Fruit fly (Drosophila melanogaster) whole organism, prepupa: ENCODE data around the gene CG33269.

Source experiments
- Blimp-1 ChIP-seq: fragments of 200-800 bp; sonication (Bioruptor generic); optimal IDR thresholded peaks from 3 replicates; lab custom pipeline; 2017; ENCODE audit warnings: missing biosample characterization, missing genetic modification characterization, mild to moderate bottlenecking, moderate library complexity, missing genetic modification reagents
- CG11294 ChIP-seq: fragments of 200-800 bp; sonication (Bioruptor generic); IDR thresholded peaks from 2 replicates; pipeline ENCODE4 v1.3.6; 2022; ENCODE audit warnings: missing biosample characterization, missing genetic modification characterization
- CG11762 ChIP-seq: fragments of 200-800 bp; sonication (Bioruptor generic); optimal IDR thresholded peaks from 3 replicates; lab custom pipeline; 2016; ENCODE audit warnings: missing biosample characterization, missing genetic modification characterization; ENCODE audit not compliant: insufficient read depth
- CG11902 ChIP-seq: fragments of 200-800 bp; sonication (Bioruptor generic); optimal IDR thresholded peaks from 3 replicates; lab custom pipeline; 2016; ENCODE audit warnings: missing biosample characterization, missing genetic modification characterization
- CG15336 ChIP-seq: fragments of 200-800 bp; sonication (Bioruptor generic); IDR thresholded peaks from 2 replicates; pipeline ENCODE4 v1.3.6; 2022; ENCODE audit warnings: missing biosample characterization, missing genetic modification characterization
- CG1621 ChIP-seq: fragments of 200-800 bp; sonication (Bioruptor generic); optimal IDR thresholded peaks from 3 replicates; lab custom pipeline; 2018; ENCODE audit warnings: missing biosample characterization, mild to moderate bottlenecking, missing genetic modification characterization
- CG31627 ChIP-seq: fragments of 200-800 bp; sonication (Bioruptor generic); optimal IDR thresholded peaks from 3 replicates; lab custom pipeline; 2016; ENCODE audit warnings: missing biosample characterization, missing genetic modification characterization
- CG32006 ChIP-seq: fragments of 200-800 bp; sonication (Bioruptor generic); optimal IDR thresholded peaks from 3 replicates; lab custom pipeline; 2017; ENCODE audit warnings: missing biosample characterization, mild to moderate bottlenecking, missing genetic modification characterization
- CG34406 ChIP-seq: fragments of 200-800 bp; sonication (Bioruptor generic); optimal IDR thresholded peaks from 3 replicates; lab custom pipeline; 2016; ENCODE audit warnings: missing biosample characterization, missing genetic modification characterization
- CG4318 ChIP-seq: fragments of 200-800 bp; sonication (Bioruptor generic); optimal IDR thresholded peaks from 3 replicates; lab custom pipeline; 2017; ENCODE audit warnings: missing biosample characterization, mild to moderate bottlenecking, missing genetic modification characterization
- CG6163 ChIP-seq: fragments of 200-800 bp; sonication (Bioruptor generic); IDR thresholded peaks from 3 replicates; pipeline ENCODE4 v1.3.6; 2022; ENCODE audit warnings: missing biosample characterization, missing genetic modification characterization
- CG6276 ChIP-seq: fragments of 200-800 bp; sonication (Bioruptor generic); optimal IDR thresholded peaks from 2 replicates; lab custom pipeline; 2017; ENCODE audit warnings: missing biosample characterization, mild to moderate bottlenecking, missing genetic modification characterization
- CG7368 ChIP-seq: fragments of 200-800 bp; sonication (Bioruptor generic); optimal IDR thresholded peaks from 3 replicates; lab custom pipeline; 2016; ENCODE audit warnings: missing biosample characterization, missing genetic modification characterization
- CG8632 ChIP-seq: fragments of 200-800 bp; sonication (Bioruptor generic); optimal IDR thresholded peaks from 3 replicates; lab custom pipeline; 2016; ENCODE audit warnings: missing biosample characterization, missing genetic modification characterization
- CG9139 ChIP-seq: fragments of 200-800 bp; sonication (Bioruptor generic); optimal IDR thresholded peaks from 3 replicates; lab custom pipeline; 2017; ENCODE audit warnings: missing biosample characterization, mild to moderate bottlenecking, missing genetic modification characterization
- Eip75B ChIP-seq: fragments of 200-800 bp; sonication (Bioruptor generic); optimal IDR thresholded peaks from 3 replicates; lab custom pipeline; 2016; ENCODE audit warnings: missing biosample characterization, missing genetic modification characterization
- Eip78C ChIP-seq: fragments of 200-800 bp; sonication (Bioruptor generic); peaks from one replicate; lab custom pipeline; 2016; ENCODE audit warnings: missing biosample characterization, missing genetic modification characterization
- Ets21C ChIP-seq: fragments of 200-800 bp; sonication (Bioruptor generic); optimal IDR thresholded peaks from 3 replicates; lab custom pipeline; 2016; ENCODE audit warnings: missing biosample characterization, missing genetic modification characterization
- Ets96B ChIP-seq: fragments of 200-800 bp; optimal IDR thresholded peaks from 2 replicates; lab custom pipeline; 2019; ENCODE audit warnings: missing biosample characterization, mild to moderate bottlenecking, missing genetic modification characterization, moderate library complexity
- Hr38 ChIP-seq: sonication (Bioruptor generic); optimal IDR thresholded peaks from 2 replicates; lab custom pipeline; 2016; ENCODE audit warnings: missing biosample characterization, missing genetic modification characterization
- Hr4 ChIP-seq: fragments of 200-800 bp; sonication (Bioruptor generic); optimal IDR thresholded peaks from 3 replicates; lab custom pipeline; 2016; ENCODE audit warnings: missing biosample characterization, missing genetic modification characterization
- Lpt ChIP-seq: fragments of 200-800 bp; sonication (Bioruptor generic); optimal IDR thresholded peaks from 3 replicates; lab custom pipeline; 2016; ENCODE audit warnings: missing biosample characterization, missing genetic modification characterization
- Smox ChIP-seq: fragments of 200-800 bp; sonication (Bioruptor generic); optimal IDR thresholded peaks from 3 replicates; lab custom pipeline; 2016; ENCODE audit warnings: missing biosample characterization, missing genetic modification characterization
- Sox14 ChIP-seq: fragments of 200-800 bp; sonication (Bioruptor generic); optimal IDR thresholded peaks from 3 replicates; lab custom pipeline; 2016; ENCODE audit warnings: missing biosample characterization, missing genetic modification characterization
- Sox15 ChIP-seq: fragments of 200-800 bp; sonication (Bioruptor generic); optimal IDR thresholded peaks from 3 replicates; lab custom pipeline; 2016; ENCODE audit warnings: missing biosample characterization, missing genetic modification characterization
- achi ChIP-seq: fragments of 200-800 bp; sonication (Bioruptor generic); optimal IDR thresholded peaks from 3 replicates; lab custom pipeline; 2016; ENCODE audit warnings: missing biosample characterization, missing genetic modification characterization
- acj6 ChIP-seq: fragments of 200-800 bp; sonication (Bioruptor generic); optimal IDR thresholded peaks from 3 replicates; lab custom pipeline; 2016; ENCODE audit warnings: missing biosample characterization, missing genetic modification characterization
- dac ChIP-seq: fragments of 200-800 bp; sonication (Bioruptor generic); optimal IDR thresholded peaks from 2 replicates; lab custom pipeline; 2017; ENCODE audit warnings: missing biosample characterization, mild to moderate bottlenecking, missing genetic modification characterization
- eg ChIP-seq: fragments of 200-800 bp; sonication (Bioruptor generic); IDR thresholded peaks from 3 replicates; pipeline ENCODE4 v1.3.6; 2022; ENCODE audit warnings: missing biosample characterization, missing genetic modification characterization
- fd59A ChIP-seq: fragments of 200-800 bp; sonication (Bioruptor generic); optimal IDR thresholded peaks from 2 replicates; lab custom pipeline; 2017; ENCODE audit warnings: missing biosample characterization, mild to moderate bottlenecking, missing genetic modification characterization, missing genetic modification reagents
- fkh ChIP-seq: fragments of 200-800 bp; sonication (Bioruptor generic); optimal IDR thresholded peaks from 3 replicates; lab custom pipeline; 2017; ENCODE audit warnings: missing biosample characterization, mild to moderate bottlenecking, missing genetic modification characterization, moderate library complexity
- ss ChIP-seq, 2 experiments: fragments of 200-800 bp; sonication (Bioruptor generic); optimal IDR thresholded peaks; 2 replicates in 1 of 2; 3 replicates in 1 of 2; lab custom pipeline; 2017 to 2018; ENCODE audit warnings: mild to moderate bottlenecking in 2 of 2, missing biosample characterization in 2 of 2, missing genetic modification characterization in 2 of 2, moderate library complexity in 1 of 2

The CG33269 gene

DNA sequence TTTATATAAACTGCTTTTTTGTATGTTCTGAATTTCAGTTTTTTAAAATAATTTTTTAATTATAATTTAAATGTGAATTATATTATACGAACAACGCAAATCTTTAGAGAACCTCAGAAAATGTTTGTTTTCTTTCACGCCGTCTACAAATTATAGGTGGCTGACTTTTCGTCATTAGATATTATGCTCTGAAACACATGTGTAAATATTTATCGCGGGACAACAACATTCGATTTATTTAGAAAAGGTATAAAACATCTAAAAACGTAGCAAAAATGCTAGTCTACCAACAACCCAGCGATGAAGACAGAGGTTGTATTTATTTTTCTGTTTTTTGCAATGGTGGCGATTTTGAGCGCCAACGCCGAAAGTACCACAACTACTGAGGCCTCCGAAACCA lies 27.8 kb upstream of the CG33269 start, which contains the start of gene CG42832:
Gene CG42832, plus strand, starts transcription at position 301 of the 400 bp plus-strand sequence.
- TF ChIP-seq fd59A (GFP tag; lab: Kevin White, UChicago) (no peak), Eip75B (GFP tag; lab: Kevin White, UChicago) (no peak), Lpt (GFP tag; lab: Kevin White, UChicago) (no peak), fkh (peak; percentile 5), Hr38 (no peak)

DNA sequence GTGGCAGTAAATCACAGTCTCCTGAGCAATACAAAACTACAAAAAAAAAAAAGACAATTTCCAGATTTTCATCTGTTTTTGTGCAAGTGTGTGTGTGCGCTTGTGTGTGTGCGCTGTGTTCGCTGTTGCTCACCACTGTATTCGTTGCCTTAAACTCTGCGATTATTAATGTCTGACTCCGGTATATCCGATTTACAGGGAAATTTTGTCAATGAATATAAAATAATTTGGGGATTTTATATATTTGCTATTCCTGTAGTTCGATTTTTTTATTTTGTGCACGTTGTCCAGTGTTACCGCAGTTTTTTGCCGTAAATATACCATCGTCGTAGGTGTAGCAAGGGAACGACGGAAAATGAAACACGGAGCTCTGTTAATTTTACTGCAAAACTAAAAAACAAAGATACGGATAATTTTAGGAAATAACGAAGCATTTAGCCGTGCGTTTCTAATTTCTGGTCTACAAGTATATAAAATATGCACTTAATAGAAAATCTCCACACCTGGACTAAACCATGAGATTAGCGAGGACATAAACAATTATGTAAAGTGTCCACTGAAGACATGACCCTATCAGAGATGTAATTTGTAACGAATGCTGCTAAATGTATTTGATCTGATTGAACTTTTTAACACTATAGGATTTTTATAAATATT lies 27.3 kb upstream of the CG33269 start, which contains the start of gene Duba:
Gene Duba, minus strand, starts transcription at position 313 of the 657 bp plus-strand sequence.
- TF ChIP-seq Ets21C (GFP tag; lab: Kevin White, UChicago) (no peak), ss (GFP tag; optimal IDR thresholded peaks at IDR 0.05; lab: Kevin White, UChicago) (peak in 1 of 2 experiments; percentile 38), CG31627 (GFP tag; lab: Kevin White, UChicago) (no peak), Eip78C (GFP tag; lab: Kevin White, UChicago) (peak; percentile 71), CG9139 (no peak), Sox14 (GFP tag; lab: Kevin White, UChicago) (peak; percentile 9), CG6276 (GFP tag; lab: Kevin White, UChicago) (no peak), CG11294 (no peak), Eip75B (GFP tag; lab: Kevin White, UChicago) (no peak), CG6163 (GFP tag; lab: Robert Waterston, UW) (no peak; the same call in 2 of the 3 replicates), CG11762 (GFP tag; lab: Kevin White, UChicago) (no peak), dac (no peak), eg (GFP tag; lab: Robert Waterston, UW) (no peak), CG15336 (GFP tag; lab: Robert Waterston, UW) (0 out of 2 replicates have a peak, but pooled peaks have one; percentile 44), CG1621 (tag; lab: Kevin White, UChicago) (peak; percentile 99), CG32006 (GFP tag; lab: Kevin White, UChicago) (no peak)

DNA sequence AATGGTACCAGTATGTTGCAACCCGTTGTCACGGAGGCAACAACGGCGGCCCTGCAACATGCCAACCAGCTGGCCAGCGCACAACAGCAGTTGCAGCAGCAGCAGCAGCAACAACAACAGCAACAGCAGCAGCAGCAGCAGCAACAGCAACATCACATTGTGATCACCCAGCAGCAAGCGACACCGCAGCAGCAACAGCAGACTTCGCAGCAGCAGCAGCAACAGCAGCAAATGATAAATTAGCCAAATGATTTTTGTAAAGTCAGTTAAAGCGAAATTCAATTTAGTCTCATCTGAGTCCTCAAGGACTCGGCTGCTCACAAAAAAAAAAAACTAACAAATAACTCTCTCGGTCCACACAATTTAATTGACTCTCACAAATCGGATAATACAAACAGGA lies 22.2 kb upstream of the CG33269 start:
- no peak for TF ChIP-seq CG4318 (GFP tag; lab: Kevin White, UChicago)
- TF ChIP-seq Blimp-1, result no peak
- TF ChIP-seq Smox (GFP tag; lab: Kevin White, UChicago), result no peak
- no peak for TF ChIP-seq Sox15 (GFP tag; lab: Kevin White, UChicago)
- TF ChIP-seq Hr4 (GFP tag; lab: Kevin White, UChicago), result no peak
- no peak for TF ChIP-seq CG34406 (GFP tag; lab: Kevin White, UChicago)

DNA sequence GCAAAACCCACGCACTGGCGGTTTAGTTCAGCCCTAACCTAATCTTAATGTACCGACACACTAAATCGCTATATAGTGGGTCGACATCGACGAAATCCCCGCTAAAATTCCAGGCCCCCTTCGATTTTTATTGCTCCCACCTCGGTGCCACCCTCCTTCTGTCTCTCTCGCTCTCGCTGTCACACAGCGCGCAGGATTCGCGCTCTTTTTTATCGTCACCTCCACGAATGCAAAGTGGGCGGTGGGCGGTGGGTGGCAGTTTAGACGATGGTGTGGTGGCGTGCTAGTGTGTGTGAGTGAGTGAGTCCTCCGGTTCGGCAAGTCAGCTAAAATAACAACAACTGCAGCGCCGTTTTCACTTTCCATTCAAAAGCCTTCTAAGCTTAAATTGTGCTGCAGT lies 20.0 kb upstream of the CG33269 start:
- peak; percentile 72 for TF ChIP-seq CG7368 (GFP tag; lab: Kevin White, UChicago)
- no peak for TF ChIP-seq Eip75B (GFP tag; lab: Kevin White, UChicago)
- TF ChIP-seq fd59A (GFP tag; lab: Kevin White, UChicago), result no peak
- TF ChIP-seq Ets21C (GFP tag; lab: Kevin White, UChicago), result no peak

DNA sequence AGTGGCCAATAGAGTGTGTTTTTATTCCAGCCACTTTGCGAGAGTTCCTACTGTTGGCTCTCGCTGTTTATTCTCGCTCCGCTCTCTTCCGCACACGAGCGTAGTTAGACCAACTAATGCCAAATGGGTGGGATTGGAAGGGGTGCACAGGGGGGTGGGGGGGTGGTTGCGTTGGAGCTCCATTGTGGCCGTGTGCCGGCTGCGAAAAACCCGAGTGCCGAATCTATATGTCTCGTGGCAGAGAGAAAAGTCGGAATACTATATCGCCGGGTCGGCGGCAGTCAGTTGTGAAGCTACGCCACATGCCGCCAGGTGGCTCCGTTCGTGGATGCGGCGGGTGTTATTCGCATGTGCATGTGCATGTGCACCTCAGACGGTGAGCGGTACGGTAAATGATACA lies 19.1 kb upstream of the CG33269 start:
- TF ChIP-seq Ets96B (tag; lab: Kevin White, UChicago) (no peak), eg (GFP tag; lab: Robert Waterston, UW) (0 out of 3 replicates have a peak, but pooled peaks have one; percentile 28), CG6163 (GFP tag; lab: Robert Waterston, UW) (0 out of 3 replicates have a peak, but pooled peaks have one; percentile 27), CG7368 (GFP tag; lab: Kevin White, UChicago) (peak; percentile 50), CG11902 (GFP tag; lab: Kevin White, UChicago) (no peak)

DNA sequence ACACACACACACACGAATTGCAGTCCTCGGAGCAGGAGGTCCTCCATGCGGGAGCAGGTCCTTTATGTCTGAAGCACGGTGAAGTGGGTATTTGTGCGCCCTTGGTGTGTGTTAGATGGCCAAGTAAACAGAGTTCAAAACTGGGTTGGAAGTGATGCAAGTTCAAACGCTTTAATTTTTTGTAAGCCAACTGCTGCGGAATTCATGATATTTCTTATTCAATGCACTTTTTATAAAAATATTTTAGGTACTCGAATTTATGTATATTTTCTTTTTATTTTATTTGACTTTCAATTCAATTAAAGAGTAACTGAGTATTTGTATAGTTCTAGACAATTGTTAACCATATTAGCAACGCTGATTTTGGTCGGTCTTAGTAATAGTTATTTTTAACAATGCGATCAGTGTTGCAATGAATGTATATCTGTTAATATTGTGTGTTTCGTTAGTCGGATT lies 18.0 kb upstream of the CG33269 start, which contains the start of the genes CG14137 and CG46394:
Gene CG14137, minus strand, starts transcription at position 101 of the 456 bp plus-strand sequence.
Gene CG46394, plus strand, starts transcription at position 406 of the 456 bp plus-strand sequence.
- TF ChIP-seq Sox14 (GFP tag; lab: Kevin White, UChicago), result no peak
- no peak for TF ChIP-seq Blimp-1
- TF ChIP-seq acj6 (GFP tag; lab: Kevin White, UChicago), result no peak
- TF ChIP-seq CG11762 (GFP tag; lab: Kevin White, UChicago), result no peak
- no peak for TF ChIP-seq achi (GFP tag; lab: Kevin White, UChicago)
- no peak for TF ChIP-seq CG8632 (GFP tag; lab: Kevin White, UChicago)
